Worm (Caenorhabditis elegans): ENCODE data around the gene T10C6.16.

Gene T10C6.16

DNA sequence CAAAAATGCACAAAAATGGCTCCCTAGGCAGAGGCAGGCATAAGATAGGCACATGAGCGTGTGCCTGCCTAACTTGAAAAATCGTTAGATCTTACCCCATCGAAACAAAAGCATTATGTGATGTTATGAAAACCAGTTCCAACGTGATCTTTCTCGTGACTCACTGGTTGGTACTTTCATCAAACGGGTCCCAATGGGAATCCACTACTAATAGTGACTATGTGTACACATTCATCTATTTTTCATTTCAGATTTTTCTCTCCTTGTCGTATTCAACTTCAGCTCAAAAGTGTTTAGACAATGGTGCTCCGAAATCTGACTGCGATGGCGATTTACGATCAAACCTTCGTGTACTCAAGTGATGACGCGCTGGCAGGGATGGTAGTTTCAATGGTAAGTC, 15.1 kb downstream of the T10C6.16 start, which contains the start of gene srx-43:
srx-43 (plus strand) TSS at position 301 of the 400 bp plus-strand sequence.
- TF ChIP-seq zag-1 (tag; optimal IDR thresholded peaks at IDR 0.05) (no peak), sma-3 (GFP tag; optimal IDR thresholded peaks at IDR 0.05) (no peak), lsy-2 (tag; optimal IDR thresholded peaks at IDR 0.05) (no peak), nhr-10 (tag; optimal IDR thresholded peaks at IDR 0.05) (no peak), F13H6.1 (tag; optimal IDR thresholded peaks at IDR 0.05) (no peak), dmd-4 (tag; optimal IDR thresholded peaks at IDR 0.05) (no peak), mdl-1 (tag; optimal IDR thresholded peaks at IDR 0.05) (no peak), nhr-6 (tag; optimal IDR thresholded peaks at IDR 0.05) (no peak)

DNA sequence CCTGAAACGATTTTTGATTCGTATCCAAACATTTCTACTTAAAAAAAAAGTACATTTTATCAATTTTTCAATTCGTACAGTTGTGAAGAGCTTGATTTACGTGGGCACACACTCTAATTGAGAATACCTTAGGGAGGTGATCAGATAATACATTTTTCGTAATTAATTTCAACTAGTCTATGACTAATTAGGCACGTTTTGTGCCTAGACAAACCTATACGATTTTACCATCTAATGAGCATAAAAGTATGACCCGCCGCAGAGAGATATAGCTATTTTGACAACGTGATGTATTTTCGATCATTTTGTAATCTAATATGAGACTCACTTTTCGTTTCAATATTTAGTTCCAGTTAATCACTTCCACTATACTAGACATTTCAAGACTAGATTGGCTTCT, 15.8 kb downstream of the T10C6.16 start:
- TF ChIP-seq aly-2 (tag; optimal IDR thresholded peaks at IDR 0.05) (no peak), nhr-237 (tag; optimal IDR thresholded peaks at IDR 0.05) (no peak), ceh-16 (tag; optimal IDR thresholded peaks at IDR 0.05) (no peak)

DNA sequence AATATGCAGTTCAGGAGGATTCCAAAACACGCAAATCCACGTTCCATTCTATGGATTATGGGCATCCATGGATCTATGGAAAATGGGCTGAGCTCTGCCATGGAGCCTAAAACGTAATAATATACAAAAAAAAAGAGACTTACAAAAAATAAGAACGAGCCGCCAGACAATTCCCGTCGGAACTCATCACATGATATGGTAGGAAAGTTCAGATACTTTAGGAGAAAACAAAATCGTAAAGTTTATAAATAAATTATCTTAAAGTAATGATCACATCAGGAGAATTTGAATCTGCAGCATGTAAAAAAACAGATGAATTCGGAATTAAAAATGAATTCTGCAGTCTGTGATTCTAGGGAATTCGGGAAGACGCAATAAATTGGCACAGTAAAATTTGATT, 17.2 kb downstream of the T10C6.16 start, which contains the start of gene str-232:
str-232 (minus strand) TSS at position 101 of the 400 bp plus-strand sequence.
- TF ChIP-seq ceh-16 (tag; optimal IDR thresholded peaks at IDR 0.05) = no peak
- no peak for TF ChIP-seq R02D3.7 (tag; optimal IDR thresholded peaks at IDR 0.05)
- TF ChIP-seq F13H6.1 (tag; optimal IDR thresholded peaks at IDR 0.05) = no peak
- TF ChIP-seq ztf-4 (tag; optimal IDR thresholded peaks at IDR 0.05) = no peak
- no peak for TF ChIP-seq lsy-2 (tag; optimal IDR thresholded peaks at IDR 0.05)
- TF ChIP-seq mbf-1 (tag; optimal IDR thresholded peaks at IDR 0.05) = no peak
- no peak for TF ChIP-seq ztf-1 (GFP tag; conservative IDR thresholded peaks at IDR 0.05)
- TF ChIP-seq sma-3 (GFP tag; optimal IDR thresholded peaks at IDR 0.05) = no peak
- TF ChIP-seq gmeb-1 (tag; optimal IDR thresholded peaks at IDR 0.05) = no peak
- no peak for TF ChIP-seq sem-4 (tag; optimal IDR thresholded peaks at IDR 0.05)
- no peak for TF ChIP-seq skn-1 (tag; optimal IDR thresholded peaks at IDR 0.05)
- no peak for TF ChIP-seq nhr-10 (tag; optimal IDR thresholded peaks at IDR 0.05)
- no peak for TF ChIP-seq Y55F3AM.14 (GFP tag; optimal IDR thresholded peaks at IDR 0.05)
- TF ChIP-seq lin-39 (tag; optimal IDR thresholded peaks at IDR 0.05) = no peak
- TF ChIP-seq ztf-11 (tag; optimal IDR thresholded peaks at IDR 0.05) = no peak

DNA sequence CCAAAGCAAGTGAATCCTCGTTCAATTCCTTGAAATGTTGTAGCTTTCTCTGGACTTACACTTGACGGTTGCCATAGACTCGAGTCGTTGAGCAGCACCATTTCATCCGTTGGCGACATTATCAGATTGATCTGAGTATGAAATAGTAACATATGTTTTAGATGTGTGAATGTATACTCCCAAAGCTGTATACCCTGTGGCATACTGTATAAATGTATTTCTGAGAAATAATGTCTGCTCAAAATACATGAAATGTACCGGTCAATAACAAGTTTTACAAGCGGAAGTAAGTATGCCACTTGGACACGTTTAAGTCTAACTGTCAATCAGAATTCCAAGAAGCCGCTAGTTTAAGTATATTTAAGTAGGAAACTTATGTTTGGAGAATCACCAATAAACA, 23.2 kb downstream of the T10C6.16 start, which contains the start of gene str-233:
str-233 (minus strand) TSS at position 101 of the 400 bp plus-strand sequence.
- TF ChIP-seq blmp-1 (tag; optimal IDR thresholded peaks at IDR 0.05; ENCODE audit: insufficient read depth) = no peak
- no peak for TF ChIP-seq elt-1 (tag; optimal IDR thresholded peaks at IDR 0.05)
- TF ChIP-seq alr-1 (tag; optimal IDR thresholded peaks at IDR 0.05) = no peak
- TF ChIP-seq nhr-6 (tag; optimal IDR thresholded peaks at IDR 0.05) = no peak
- no peak for TF ChIP-seq ztf-4 (tag; optimal IDR thresholded peaks at IDR 0.05)
- no peak for TF ChIP-seq lsy-2 (tag; optimal IDR thresholded peaks at IDR 0.05)
- no peak for TF ChIP-seq crh-2 (tag; optimal IDR thresholded peaks at IDR 0.05)
- no peak for TF ChIP-seq ama-1 (optimal IDR thresholded peaks at IDR 0.05)
- no peak for TF ChIP-seq nhr-10 (tag; optimal IDR thresholded peaks at IDR 0.05)
- no peak for TF ChIP-seq nhr-12 (tag; optimal IDR thresholded peaks at IDR 0.05)
- TF ChIP-seq lin-11 (tag; optimal IDR thresholded peaks at IDR 0.05) = no peak
- TF ChIP-seq F13H6.1 (tag; optimal IDR thresholded peaks at IDR 0.05) = no peak
- TF ChIP-seq lin-13 (GFP tag; optimal IDR thresholded peaks at IDR 0.05) = no peak
- no peak for TF ChIP-seq R02D3.7 (tag; optimal IDR thresholded peaks at IDR 0.05)
- no peak for TF ChIP-seq mdl-1 (tag; optimal IDR thresholded peaks at IDR 0.05)
- TF ChIP-seq nhr-11 (tag; optimal IDR thresholded peaks at IDR 0.05) = no peak

DNA sequence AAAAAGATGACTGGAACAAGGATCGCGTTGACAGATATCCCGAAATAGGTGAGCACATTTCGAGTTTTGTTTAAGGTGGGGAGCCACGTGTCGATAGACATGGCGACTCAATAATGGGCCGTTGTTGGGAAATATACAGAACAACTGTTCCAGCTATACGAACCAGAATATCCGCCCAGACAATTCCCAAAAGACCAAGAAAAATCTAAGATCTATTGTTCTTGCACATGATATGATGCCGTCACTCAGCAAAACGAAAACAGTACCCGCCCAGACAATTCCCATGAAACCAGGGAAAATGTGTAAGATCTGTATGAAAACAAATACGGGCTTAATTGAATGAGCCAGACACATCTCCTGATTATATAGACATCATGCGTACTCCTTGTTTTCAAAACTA, 25.3 kb downstream of the T10C6.16 start, which contains the start of gene str-231:
str-231 (minus strand) TSS at position 101 of the 400 bp plus-strand sequence.
- TF ChIP-seq fos-1 (tag; optimal IDR thresholded peaks at IDR 0.05) (no peak), nhr-23 (tag; optimal IDR thresholded peaks at IDR 0.05) (no peak), aly-2 (tag; optimal IDR thresholded peaks at IDR 0.05) (no peak), mab-5 (tag; optimal IDR thresholded peaks at IDR 0.05) (no peak), unc-55 (GFP tag; optimal IDR thresholded peaks at IDR 0.05) (no peak), ztf-1 (GFP tag; conservative IDR thresholded peaks at IDR 0.05) (no peak), sem-4 (tag; optimal IDR thresholded peaks at IDR 0.05) (no peak), elt-1 (tag; optimal IDR thresholded peaks at IDR 0.05) (no peak), unc-62 (GFP tag; optimal IDR thresholded peaks at IDR 0.05) (no peak), ztf-11 (tag; optimal IDR thresholded peaks at IDR 0.05) (no peak), crh-2 (tag; optimal IDR thresholded peaks at IDR 0.05) (no peak), ZK546.5 (tag; optimal IDR thresholded peaks at IDR 0.05) (no peak), zag-1 (tag; optimal IDR thresholded peaks at IDR 0.05) (no peak), snpc-4 (tag; optimal IDR thresholded peaks at IDR 0.05) (no peak)
